Worm (Caenorhabditis elegans) whole organism, mixed stage, embryonic: ENCODE data around the gene F37A4.4.

Experiments
- ham-2 ChIP-seq: fragments of 200-800 bp; sonication (Bioruptor generic); optimal IDR thresholded peaks from 2 replicates; lab custom pipeline; 2018; ENCODE audit warnings: mild to moderate bottlenecking, missing genetic modification characterization, missing compliant biosample characterization
- lsy-2 ChIP-seq: fragments of 150-350 bp; optimal IDR thresholded peaks from 2 replicates; lab custom pipeline; 2014; ENCODE audit warnings: missing biosample characterization, missing genetic modification characterization
- unc-62 ChIP-seq: fragments of 150-350 bp; optimal IDR thresholded peaks from 2 replicates; lab custom pipeline; 2014; ENCODE audit warnings: missing biosample characterization, missing genetic modification reagents, missing genetic modification characterization

DNA sequence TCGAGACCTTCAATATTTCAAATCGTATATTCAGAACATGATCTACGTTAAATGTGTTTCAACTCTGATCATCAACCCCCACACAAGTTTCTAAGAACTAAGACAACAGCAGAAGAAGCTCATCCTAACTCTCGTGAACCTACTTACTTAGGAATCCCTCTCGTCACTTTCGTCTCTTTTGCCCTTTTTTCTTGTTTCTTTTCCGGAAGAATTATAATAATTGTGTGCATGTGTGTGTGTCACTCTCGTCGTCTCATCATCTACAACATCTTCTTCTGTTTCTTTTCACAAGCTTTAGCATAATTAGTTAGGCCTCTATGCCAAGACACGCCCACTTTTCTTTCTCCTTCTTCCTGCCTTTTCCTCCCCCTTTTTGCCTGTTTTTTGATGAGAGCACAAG, 22.9 kb upstream of the F37A4.4 start:
- TF ChIP-seq lsy-2 (tag; lab: Kevin White, UChicago) (no peak), ham-2 (GFP tag; lab: Kevin White, UChicago) (no peak), unc-62 (no peak)
